Worm (Caenorhabditis elegans) whole organism, young adult: ENCODE data around the gene nhx-9.
A peak's percentile ranks its signal among the peaks of the same experiment; 100 is the strongest.

Source experiments
- D2030.7 ChIP-seq: fragments of 200-800 bp; sonication (Bioruptor generic); IDR thresholded peaks from 2 replicates; pipeline ENCODE4 v1.3.6; 2022; ENCODE audit warnings: missing genetic modification reagents, missing genetic modification characterization, missing compliant biosample characterization
- F55B11.4 ChIP-seq: sonication (generic microtip); optimal IDR thresholded peaks from 2 replicates; lab custom pipeline; 2016; ENCODE audit warnings: missing compliant biosample characterization, missing genetic modification characterization, borderline replicate concordance; ENCODE audit not compliant: insufficient read depth
- F57A8.1 ChIP-seq: fragments of 200-800 bp; sonication (Bioruptor generic); optimal IDR thresholded peaks from 2 replicates; lab custom pipeline; 2018; ENCODE audit warnings: mild to moderate bottlenecking, missing genetic modification characterization, moderate library complexity, missing compliant biosample characterization
- Y53G8AR.9 ChIP-seq: fragments of 200-800 bp; sonication (Bioruptor generic); conservative IDR thresholded peaks from 2 replicates; pipeline ENCODE4 v1.3.6; 2022; ENCODE audit warnings: missing genetic modification reagents, missing genetic modification characterization, missing compliant biosample characterization
- Y56A3A.18 ChIP-seq: fragments of 200-800 bp; sonication (Bioruptor generic); IDR thresholded peaks from 2 replicates; pipeline ENCODE4 v1.3.6; 2022; ENCODE audit warnings: missing genetic modification reagents, missing genetic modification characterization, missing compliant biosample characterization
- Y67H2A.10 ChIP-seq: fragments of 200-800 bp; sonication (Bioruptor generic); conservative IDR thresholded peaks from 2 replicates; pipeline ENCODE4 v1.3.6; 2022; ENCODE audit warnings: missing genetic modification reagents, missing genetic modification characterization, missing compliant biosample characterization
- akir-1 ChIP-seq: fragments of 200-800 bp; sonication (Bioruptor generic); optimal IDR thresholded peaks from 2 replicates; lab custom pipeline; 2018; ENCODE audit warnings: mild to moderate bottlenecking, missing genetic modification characterization, moderate library complexity, missing compliant biosample characterization
- aptf-2 ChIP-seq: fragments of 200-800 bp; sonication (Bioruptor generic); conservative IDR thresholded peaks from 2 replicates; pipeline ENCODE4 v1.3.6; 2022; ENCODE audit warnings: missing genetic modification reagents, missing genetic modification characterization, missing compliant biosample characterization
- attf-5 ChIP-seq: fragments of 200-800 bp; sonication (Bioruptor generic); optimal IDR thresholded peaks from 2 replicates; lab custom pipeline; 2018; ENCODE audit warnings: mild to moderate bottlenecking, missing genetic modification characterization, missing compliant biosample characterization
- bed-2 ChIP-seq: fragments of 200-800 bp; sonication (Bioruptor generic); IDR thresholded peaks from 2 replicates; pipeline ENCODE4 v1.3.6; 2022; ENCODE audit warnings: missing genetic modification reagents, missing genetic modification characterization, missing compliant biosample characterization
- cebp-1 ChIP-seq, 2 experiments: fragments of 200-800 bp in 1 of 2; sonication (Bioruptor generic) in 1 of 2; sonication (generic microtip) in 1 of 2; IDR thresholded peaks in 1 of 2; optimal IDR thresholded peaks in 1 of 2; 2 replicates each; pipeline versions ENCODE4 v1.3.6 to Lab custom; 2017 to 2022; ENCODE audit warnings: missing compliant biosample characterization in 2 of 2, missing genetic modification characterization in 2 of 2, mild to moderate bottlenecking in 1 of 2, missing genetic modification reagents in 1 of 2, moderate library complexity in 1 of 2
- cebp-2 ChIP-seq: fragments of 200-800 bp; sonication (Bioruptor generic); IDR thresholded peaks from 2 replicates; pipeline ENCODE4 v1.3.6; 2022; ENCODE audit warnings: missing genetic modification characterization, missing compliant biosample characterization
- ceh-58 ChIP-seq: fragments of 200-800 bp; sonication (Bioruptor generic); IDR thresholded peaks from 2 replicates; pipeline ENCODE4 v1.3.6; 2022; ENCODE audit warnings: missing genetic modification characterization, missing compliant biosample characterization
- ceh-79 ChIP-seq: sonication (generic microtip); optimal IDR thresholded peaks from 2 replicates; lab custom pipeline; 2017; ENCODE audit warnings: mild to moderate bottlenecking, missing genetic modification characterization, missing compliant biosample characterization
- chd-7 ChIP-seq: sonication (generic microtip); optimal IDR thresholded peaks from 2 replicates; lab custom pipeline; 2016; ENCODE audit warnings: mild to moderate bottlenecking, missing genetic modification characterization, moderate library complexity, missing compliant biosample characterization
- dpl-1 ChIP-seq: fragments of 150-350 bp; optimal IDR thresholded peaks from 2 replicates; lab custom pipeline; 2014; ENCODE audit warnings: missing biosample characterization, missing genetic modification reagents, missing genetic modification characterization
- ekl-4 ChIP-seq: fragments of 200-800 bp; sonication (Bioruptor generic); IDR thresholded peaks from 2 replicates; pipeline ENCODE4 v1.3.6; 2022; ENCODE audit warnings: missing genetic modification reagents, missing genetic modification characterization, missing compliant biosample characterization
- him-1 ChIP-seq: sonication (generic microtip); optimal IDR thresholded peaks from 2 replicates; lab custom pipeline; 2016; ENCODE audit warnings: missing genotype, missing genetic modification reagents, missing genetic modification characterization, missing compliant biosample characterization
- hmg-1.2 ChIP-seq: fragments of 200-800 bp; sonication (Bioruptor generic); IDR thresholded peaks from 2 replicates; pipeline ENCODE4 v1.3.6; 2022; ENCODE audit warnings: missing genetic modification reagents, missing genetic modification characterization, missing compliant biosample characterization
- lir-1 ChIP-seq: fragments of 200-800 bp; sonication (Bioruptor generic); conservative IDR thresholded peaks from 2 replicates; pipeline ENCODE4 v1.3.6; 2022; ENCODE audit warnings: missing genetic modification reagents, missing genetic modification characterization, missing compliant biosample characterization
- madf-3 ChIP-seq: fragments of 200-800 bp; sonication (Bioruptor generic); IDR thresholded peaks from 2 replicates; pipeline ENCODE4 v1.3.6; 2022; ENCODE audit warnings: missing genetic modification reagents, missing genetic modification characterization, missing compliant biosample characterization
- madf-8 ChIP-seq: fragments of 200-800 bp; sonication (Bioruptor generic); conservative IDR thresholded peaks from 2 replicates; pipeline ENCODE4 v1.3.6; 2022; ENCODE audit warnings: missing genetic modification reagents, missing genetic modification characterization, missing compliant biosample characterization
- nhr-120 ChIP-seq: fragments of 200-800 bp; sonication (Bioruptor generic); IDR thresholded peaks from 2 replicates; pipeline ENCODE4 v1.3.6; 2022; ENCODE audit warnings: missing genetic modification characterization, missing compliant biosample characterization
- nhr-179 ChIP-seq: sonication (generic microtip); optimal IDR thresholded peaks from 2 replicates; lab custom pipeline; 2016; ENCODE audit warnings: mild to moderate bottlenecking, missing genetic modification characterization, missing compliant biosample characterization
- nhr-80 ChIP-seq: sonication (generic microtip); optimal IDR thresholded peaks from 2 replicates; lab custom pipeline; 2016; ENCODE audit warnings: missing genetic modification characterization, missing compliant biosample characterization
- nhr-90 ChIP-seq: sonication (generic microtip); optimal IDR thresholded peaks from 2 replicates; lab custom pipeline; 2016; ENCODE audit warnings: missing genotype, mild to moderate bottlenecking, missing genetic modification characterization, missing compliant biosample characterization
- pha-4 ChIP-seq: fragments of 150-350 bp; sonication (generic microtip); optimal IDR thresholded peaks from 2 replicates; lab custom pipeline; 2014; ENCODE audit warnings: missing biosample characterization, missing genetic modification reagents, missing genetic modification characterization
- rcor-1 ChIP-seq: fragments of 200-800 bp; sonication (Bioruptor generic); IDR thresholded peaks from 2 replicates; pipeline ENCODE4 v1.3.6; 2022; ENCODE audit warnings: missing genetic modification reagents, missing genetic modification characterization, missing compliant biosample characterization
- sdz-38 ChIP-seq: sonication (generic microtip); optimal IDR thresholded peaks from 2 replicates; lab custom pipeline; 2016; ENCODE audit warnings: missing genotype, missing genetic modification characterization, missing compliant biosample characterization
- snpc-3.4 ChIP-seq: sonication (generic microtip); optimal IDR thresholded peaks from 2 replicates; lab custom pipeline; 2017; ENCODE audit warnings: missing genetic modification characterization, mild to moderate bottlenecking, missing compliant biosample characterization, antibody characterized with exemption, moderate library complexity, missing genotype, missing genetic modification reagents
- snpc-4 ChIP-seq, 5 experiments: fragments of 150-350 bp in 1 of 5; sonication (generic microtip) in 4 of 5; optimal IDR thresholded peaks; 2 replicates each; lab custom pipeline; 2014 to 2018; ENCODE audit warnings: missing genetic modification characterization in 5 of 5, missing biosample characterization in 3 of 5, antibody characterized with exemption in 2 of 5, mild to moderate bottlenecking in 2 of 5, missing compliant biosample characterization in 2 of 5, missing genotype in 2 of 5, moderate library complexity in 2 of 5, missing genetic modification reagents in 1 of 5
- sptf-2 ChIP-seq: fragments of 200-800 bp; sonication (Bioruptor generic); optimal IDR thresholded peaks from 2 replicates; lab custom pipeline; 2018; ENCODE audit warnings: mild to moderate bottlenecking, missing genetic modification characterization, missing compliant biosample characterization
- tlf-1 ChIP-seq: fragments of 200-800 bp; sonication (Bioruptor generic); optimal IDR thresholded peaks from 2 replicates; lab custom pipeline; 2018; ENCODE audit warnings: mild to moderate bottlenecking, missing genetic modification characterization, missing compliant biosample characterization
- unc-62 ChIP-seq: fragments of 150-350 bp; optimal IDR thresholded peaks from 2 replicates; lab custom pipeline; 2014; ENCODE audit warnings: missing biosample characterization, missing genetic modification reagents, missing genetic modification characterization
- ztf-28 ChIP-seq: fragments of 200-800 bp; sonication (Bioruptor generic); IDR thresholded peaks from 2 replicates; pipeline ENCODE4 v1.3.6; 2022; ENCODE audit warnings: missing genetic modification reagents, missing genetic modification characterization, missing compliant biosample characterization

The nhx-9 gene

ce11 chrIV:11915768-11916453 lies 14.8 kb upstream of the nhx-9 start, which contains the start of gene ZK822.9 (continued):
- TF ChIP-seq snpc-4 (GFP tag; optimal IDR thresholded peaks at IDR 0.05; lab: Kevin White, UChicago) (no peak), snpc-4 (tag; optimal IDR thresholded peaks at IDR 0.05; lab: Kevin White, UChicago) (peak in 1 of 4 experiments; percentile 6), nhr-179 (tag; lab: Kevin White, UChicago) (no peak), nhr-120 (no peak), snpc-3.4 (tag; lab: Kevin White, UChicago) (peak; percentile 16), chd-7 (no peak)

- TF ChIP-seq cebp-1 (GFP tag; IDR thresholded peaks at IDR 0.05; lab: Robert Waterston, UW) (no peak), cebp-1 (tag; optimal IDR thresholded peaks at IDR 0.05; lab: Kevin White, UChicago) (peak; percentile 6), ceh-79 (tag; lab: Kevin White, UChicago) (no peak), nhr-80 (tag; lab: Kevin White, UChicago) (peak; percentile 74), him-1 (no peak), unc-62 (GFP tag; lab: Kevin White, UChicago) (peak; percentile 48), pha-4 (tag; lab: Kevin White, UChicago) (no peak)
Measured at ce11 chrIV:11916907-11917306, 13.8 kb upstream of the nhx-9 start, which contains the start of gene ZK822.10. ZK822.10 (plus strand) TSS chrIV:11917137.

ce11 chrIV:11917886-11918285 lies 12.8 kb upstream of the nhx-9 start:
- TF ChIP-seq nhr-80 (tag; lab: Kevin White, UChicago) (peak; percentile 61), aptf-2 (no peak)

- no peak for TF ChIP-seq madf-3 (GFP tag; lab: Robert Waterston, UW)
- TF ChIP-seq F55B11.4: no peak
- no peak for TF ChIP-seq sptf-2 (GFP tag; lab: Kevin White, UChicago)
- TF ChIP-seq rcor-1 (GFP tag; lab: Robert Waterston, UW): no peak
- TF ChIP-seq madf-8: no peak
- no peak for TF ChIP-seq bed-2
Measured at ce11 chrIV:11919067-11919466, 11.6 kb upstream of the nhx-9 start.

ce11 chrIV:11922011-11922410 lies 8.7 kb upstream of the nhx-9 start, which contains the start of gene ZK822.1:
ZK822.1 (minus strand) TSS chrIV:11922131.
- TF ChIP-seq cebp-1 (GFP tag; IDR thresholded peaks at IDR 0.05; lab: Robert Waterston, UW) (no peak), cebp-1 (tag; optimal IDR thresholded peaks at IDR 0.05; lab: Kevin White, UChicago) (peak; percentile 10), ekl-4 (GFP tag; lab: Robert Waterston, UW) (no peak)

- TF ChIP-seq hmg-1.2 (GFP tag; lab: Robert Waterston, UW): no peak
- no peak for TF ChIP-seq Y67H2A.10 (GFP tag; lab: Robert Waterston, UW)
- TF ChIP-seq tlf-1 (GFP tag; lab: Kevin White, UChicago): no peak
- no peak for TF ChIP-seq sdz-38 (tag; lab: Kevin White, UChicago)
- TF ChIP-seq ztf-28: no peak
- no peak for TF ChIP-seq D2030.7 (GFP tag; lab: Robert Waterston, UW)
- TF ChIP-seq attf-5 (GFP tag; lab: Kevin White, UChicago): no peak
- TF ChIP-seq ceh-58 (GFP tag; lab: Robert Waterston, UW): no peak
- no peak for TF ChIP-seq Y56A3A.18 (GFP tag; lab: Robert Waterston, UW)
- TF ChIP-seq Y53G8AR.9: no peak
- TF ChIP-seq lir-1 (GFP tag; lab: Robert Waterston, UW): no peak
- no peak for TF ChIP-seq akir-1 (GFP tag; lab: Kevin White, UChicago)
- TF ChIP-seq cebp-2 (GFP tag; lab: Robert Waterston, UW): no peak
- no peak for TF ChIP-seq nhr-90 (tag; lab: Kevin White, UChicago)
- no peak for TF ChIP-seq F57A8.1 (GFP tag; lab: Kevin White, UChicago)
- no peak for TF ChIP-seq dpl-1 (GFP tag; lab: Kevin White, UChicago)
- TF ChIP-seq, all 124 proteins: peak for 0
Measured at ce11 chrIV:11923074-11923473, 7.6 kb upstream of the nhx-9 start, which contains the start of gene srlf-31. srlf-31 (minus strand) TSS chrIV:11923174.
